Worm (Caenorhabditis elegans): ENCODE data around the gene rips-1.

rips-1 gene

ce11 chrV:3724772-3725171 is 47.0 kb upstream of the rips-1 start, which contains the start of gene str-30:
TSS of gene str-30 (plus strand) at chrV:3725072.
- no peak for TF ChIP-seq mxl-2 (GFP tag; conservative IDR thresholded peaks at IDR 0.05)
- no peak for TF ChIP-seq ztf-11 (tag; optimal IDR thresholded peaks at IDR 0.05)
- TF ChIP-seq php-3 (GFP tag; IDR thresholded peaks at IDR 0.05) = no peak
- no peak for TF ChIP-seq set-16 (GFP tag; IDR thresholded peaks at IDR 0.05)
- TF ChIP-seq ceh-44 (GFP tag; IDR thresholded peaks at IDR 0.05) = no peak
- TF ChIP-seq lin-1 (GFP tag; IDR thresholded peaks at IDR 0.05) = no peak
- TF ChIP-seq hlh-30 (tag; optimal IDR thresholded peaks at IDR 0.05; ENCODE audit: insufficient read depth) = no peak
- TF ChIP-seq mxl-3 (GFP tag; optimal IDR thresholded peaks at IDR 0.05) = no peak
- no peak for TF ChIP-seq hif-1 (tag; optimal IDR thresholded peaks at IDR 0.05)

ce11 chrV:3738409-3738808 is 33.4 kb upstream of the rips-1 start:
- TF ChIP-seq rbr-2 (tag; optimal IDR thresholded peaks at IDR 0.05) = no peak
- TF ChIP-seq ceh-20 (GFP tag; IDR thresholded peaks at IDR 0.05) = no peak
- no peak for TF ChIP-seq jun-1 (tag; optimal IDR thresholded peaks at IDR 0.05)
- no peak for TF ChIP-seq nhr-11 (tag; optimal IDR thresholded peaks at IDR 0.05)
- TF ChIP-seq lin-1 (GFP tag; IDR thresholded peaks at IDR 0.05) = no peak
- TF ChIP-seq daf-12 (tag; optimal IDR thresholded peaks at IDR 0.05) = no peak
- no peak for TF ChIP-seq egl-43 (GFP tag; IDR thresholded peaks at IDR 0.05)
- no peak for TF ChIP-seq nhr-28 (tag; optimal IDR thresholded peaks at IDR 0.05)
- TF ChIP-seq lir-3 (tag; optimal IDR thresholded peaks at IDR 0.05) = no peak
- no peak for TF ChIP-seq cey-2 (tag; optimal IDR thresholded peaks at IDR 0.05; ENCODE audit: borderline replicate concordance, insufficient read depth)
- no peak for TF ChIP-seq F37D6.2 (tag; optimal IDR thresholded peaks at IDR 0.05)
- TF ChIP-seq zfp-3 (GFP tag; conservative IDR thresholded peaks at IDR 0.05) = no peak
- no peak for TF ChIP-seq unc-130 (GFP tag; optimal IDR thresholded peaks at IDR 0.05)
- no peak for TF ChIP-seq fkh-10 (GFP tag; optimal IDR thresholded peaks at IDR 0.05)
- TF ChIP-seq nhr-25 (tag; optimal IDR thresholded peaks at IDR 0.05; ENCODE audit: borderline replicate concordance, insufficient read depth) = no peak
- TF ChIP-seq tag-97 (GFP tag; IDR thresholded peaks at IDR 0.05) = no peak
- TF ChIP-seq nhr-42 (GFP tag; IDR thresholded peaks at IDR 0.05) = no peak

ce11 chrV:3739302-3739701 is 32.5 kb upstream of the rips-1 start, which contains the start of gene hpo-36:
TSS of gene hpo-36 (minus strand) at chrV:3739402.
- TF ChIP-seq Y5F2A.4 (GFP tag; optimal IDR thresholded peaks at IDR 0.05) (no peak), nhr-48 (tag; optimal IDR thresholded peaks at IDR 0.05) (no peak), daf-19 (GFP tag; conservative IDR thresholded peaks at IDR 0.05) (no peak), aha-1 (tag) (peak; percentile 51), hlh-11 (tag; optimal IDR thresholded peaks at IDR 0.05) (no peak)

ce11 chrV:3743172-3743626 is 28.6 kb upstream of the rips-1 start, which contains the start of gene mtm-9:
TSS of gene mtm-9 (plus strand) at chrV:3743576.
- no peak for TF ChIP-seq rbr-2 (tag; optimal IDR thresholded peaks at IDR 0.05)
- TF ChIP-seq jun-1 (tag; optimal IDR thresholded peaks at IDR 0.05) = no peak
- TF ChIP-seq dmd-8 (GFP tag; IDR thresholded peaks at IDR 0.05) = no peak
- peak in 1 of 2 experiments; percentile 27 for TF ChIP-seq unc-62 (GFP tag; optimal IDR thresholded peaks at IDR 0.05 in 1 of 2)
- TF ChIP-seq unc-62 (tag; optimal IDR thresholded peaks at IDR 0.05) = no peak
- TF ChIP-seq ZK546.5 (tag; optimal IDR thresholded peaks at IDR 0.05) = no peak
- no peak for TF ChIP-seq mep-1 (tag; optimal IDR thresholded peaks at IDR 0.05)
- no peak for TF ChIP-seq daf-16 (GFP tag; optimal IDR thresholded peaks at IDR 0.05)
- peak; percentile 55 for TF ChIP-seq daf-16 (tag; optimal IDR thresholded peaks at IDR 0.05)
- no peak for TF ChIP-seq mxl-3 (GFP tag; optimal IDR thresholded peaks at IDR 0.05)
- peak; percentile 56 for TF ChIP-seq aha-1 (tag)
- TF ChIP-seq hif-1 (tag; optimal IDR thresholded peaks at IDR 0.05) = peak in 1 of 2 experiments; percentile 7
- no peak for TF ChIP-seq lim-7 (GFP tag; IDR thresholded peaks at IDR 0.05)
- TF ChIP-seq R02D3.7 (tag; optimal IDR thresholded peaks at IDR 0.05) = peak; percentile 70
- peak in 1 of 2 experiments; percentile 60 for TF ChIP-seq lsy-2 (tag; optimal IDR thresholded peaks at IDR 0.05)
- TF ChIP-seq fos-1 (tag; optimal IDR thresholded peaks at IDR 0.05) = no peak
- TF ChIP-seq dve-1 (tag; optimal IDR thresholded peaks at IDR 0.05; ENCODE audit: insufficient read depth) = peak; percentile 31
- TF ChIP-seq mxl-2 (GFP tag; conservative IDR thresholded peaks at IDR 0.05) = no peak
- TF ChIP-seq hlh-30 (tag; optimal IDR thresholded peaks at IDR 0.05; ENCODE audit: insufficient read depth) = peak; percentile 42
- no peak for TF ChIP-seq F44E2.7 (GFP tag; IDR thresholded peaks at IDR 0.05)
- no peak for TF ChIP-seq nhr-25 (tag; optimal IDR thresholded peaks at IDR 0.05; ENCODE audit: borderline replicate concordance, insufficient read depth)
- TF ChIP-seq lin-1 (GFP tag; IDR thresholded peaks at IDR 0.05) = no peak
- TF ChIP-seq unc-130 (GFP tag; optimal IDR thresholded peaks at IDR 0.05) = no peak
- no peak for TF ChIP-seq skn-1 (tag; optimal IDR thresholded peaks at IDR 0.05)
- TF ChIP-seq snpc-1.2 (GFP tag; IDR thresholded peaks at IDR 0.05) = no peak
- TF ChIP-seq lir-3 (tag; optimal IDR thresholded peaks at IDR 0.05) = no peak
- no peak for TF ChIP-seq T26A8.4 (GFP tag; IDR thresholded peaks at IDR 0.05)

All from whole organism, L4 larva.